Worm (Caenorhabditis elegans) whole organism, late embryonic: ENCODE results near the gene F49E8.8.

ENCODE experiments used
- T23F11.4 ChIP-seq: fragments of 200-800 bp; sonication (Bioruptor generic); optimal IDR thresholded peaks from 2 replicates; lab custom pipeline; 2018; ENCODE audit warnings: mild to moderate bottlenecking, missing genetic modification characterization, missing compliant biosample characterization
- ama-1 ChIP-seq: fragments of 150-350 bp; optimal IDR thresholded peaks from 2 replicates; lab custom pipeline; 2014
- ceh-22 ChIP-seq: sonication (generic microtip); optimal IDR thresholded peaks from 2 replicates; lab custom pipeline; 2017; ENCODE audit warnings: missing biosample characterization, missing genetic modification characterization
- hlh-15 ChIP-seq: sonication (generic microtip); optimal IDR thresholded peaks from 2 replicates; lab custom pipeline; 2016; ENCODE audit warnings: missing genetic modification characterization, missing compliant biosample characterization
- pat-9 ChIP-seq: fragments of 200-800 bp; sonication (Bioruptor generic); optimal IDR thresholded peaks from 2 replicates; lab custom pipeline; 2018; ENCODE audit warnings: mild to moderate bottlenecking, missing genetic modification characterization, moderate library complexity, missing compliant biosample characterization
- pha-4 ChIP-seq: fragments of 150-350 bp; optimal IDR thresholded peaks from 2 replicates; lab custom pipeline; 2018; ENCODE audit warnings: missing biosample characterization, missing genetic modification reagents, missing genetic modification characterization
- rnt-1 ChIP-seq: sonication (generic microtip); optimal IDR thresholded peaks from 2 replicates; lab custom pipeline; 2016; ENCODE audit warnings: missing genetic modification characterization, missing compliant biosample characterization

DNA sequence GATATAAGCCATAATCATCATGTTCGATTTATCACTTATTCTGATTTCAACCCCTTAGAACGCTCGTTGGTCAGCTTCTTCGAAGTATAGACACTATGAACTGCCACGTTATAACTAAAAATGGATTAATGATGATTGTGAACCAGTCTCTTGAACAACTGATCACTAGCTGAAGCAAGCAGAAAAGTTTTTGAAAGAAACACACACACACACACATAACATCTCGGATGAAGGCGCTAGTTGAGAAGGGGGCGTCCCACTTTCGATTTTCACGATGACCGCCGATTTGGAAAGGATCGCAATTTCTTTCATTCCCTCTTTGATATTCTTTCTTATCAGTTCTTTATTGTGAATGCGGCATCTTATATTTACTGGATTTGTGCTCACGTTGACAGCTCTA, 12.2 kb downstream of the F49E8.8 start, which contains the start of gene clec-180:
- no peak for TF ChIP-seq pat-9 (tag; lab: Kevin White, UChicago)
- no peak for TF ChIP-seq T23F11.4 (GFP tag; lab: Kevin White, UChicago)
- no peak for TF ChIP-seq ceh-22
- no peak for TF ChIP-seq hlh-15 (tag; lab: Kevin White, UChicago)
- no peak for TF ChIP-seq ama-1 (lab: Kevin White, UChicago)
- no peak for TF ChIP-seq rnt-1
- TF ChIP-seq pha-4 = no peak
